Fruit fly (Drosophila melanogaster): ENCODE data around the gene CG15824.

The CG15824 gene

dm6 chr2L:841708-842107, 43.2 kb downstream of the CG15824 start (continued):
- TF ChIP-seq CG11696 (GFP tag; IDR thresholded peaks at IDR 0.05): peak; percentile 68
- no peak for TF ChIP-seq CG6791 (GFP tag; IDR thresholded peaks at IDR 0.05; ENCODE audit: partially characterized antibody)
- no peak for TF ChIP-seq gfzf (GFP tag; optimal IDR thresholded peaks at IDR 0.05)
- no peak for TF ChIP-seq inv (GFP tag; IDR thresholded peaks at IDR 0.05; ENCODE audit: partially characterized antibody)
- peak; percentile 82 for TF ChIP-seq Ada2b (GFP tag; IDR thresholded peaks at IDR 0.05)
- TF ChIP-seq gcm2 (GFP tag; optimal IDR thresholded peaks at IDR 0.05): peak; percentile 40
- TF ChIP-seq CoRest (tag; optimal IDR thresholded peaks at IDR 0.05): peak; percentile 69
- peak; percentile 90 for TF ChIP-seq CG12769 (tag; optimal IDR thresholded peaks at IDR 0.05)
- peak; percentile 68; the same call in 2 of the 3 replicates for TF ChIP-seq B-H1 (GFP tag; IDR thresholded peaks at IDR 0.05)
- TF ChIP-seq Oaz (GFP tag; IDR thresholded peaks at IDR 0.05): peak; percentile 73
- peak; percentile 76 for TF ChIP-seq sisA (GFP tag; IDR thresholded peaks at IDR 0.05)
- peak; percentile 70 for TF ChIP-seq CG12155 (GFP tag; optimal IDR thresholded peaks at IDR 0.05)
- TF ChIP-seq Dbx (GFP tag; IDR thresholded peaks at IDR 0.05): peak; percentile 93
- no peak for TF ChIP-seq TFAM (GFP tag; optimal IDR thresholded peaks at IDR 0.05)
- TF ChIP-seq CG31441 (GFP tag; IDR thresholded peaks at IDR 0.05): peak; percentile 47; the same call in 1 of the 2 replicates
- TF ChIP-seq CG10366 (GFP tag; IDR thresholded peaks at IDR 0.05): peak; percentile 82
- TF ChIP-seq ranshi (GFP tag; IDR thresholded peaks at IDR 0.05): peak; percentile 82
- TF ChIP-seq peb (GFP tag; IDR thresholded peaks at IDR 0.05): 0 out of 2 replicates have a peak, but pooled peaks have one; percentile 53
- TF ChIP-seq nom (GFP tag; optimal IDR thresholded peaks at IDR 0.05): peak; percentile 95
- peak; percentile 70 for TF ChIP-seq CG12391 (tag; optimal IDR thresholded peaks at IDR 0.05)
- TF ChIP-seq Bteb2 (GFP tag; optimal IDR thresholded peaks at IDR 0.05): peak; percentile 31
- peak; percentile 38 for TF ChIP-seq Myb (GFP tag; optimal IDR thresholded peaks at IDR 0.05)
- TF ChIP-seq Hr3 (GFP tag; optimal IDR thresholded peaks at IDR 0.05): peak; percentile 61
- no peak for TF ChIP-seq CG5180 (GFP tag; optimal IDR thresholded peaks at IDR 0.05)
- TF ChIP-seq CG8478 (optimal IDR thresholded peaks at IDR 0.05): no peak
- TF ChIP-seq Nf-YC (tag; optimal IDR thresholded peaks at IDR 0.05): peak; percentile 26
- TF ChIP-seq CG4617 (GFP tag; optimal IDR thresholded peaks at IDR 0.05; ENCODE audit: borderline replicate concordance): no peak
- TF ChIP-seq ash1 (GFP tag; optimal IDR thresholded peaks at IDR 0.05): no peak
- TF ChIP-seq D (optimal IDR thresholded peaks at IDR 0.05): no peak
- peak; percentile 6 for TF ChIP-seq D (GFP tag; optimal IDR thresholded peaks at IDR 0.05)
- TF ChIP-seq Dip3 (GFP tag; optimal IDR thresholded peaks at IDR 0.05): peak; percentile 83
- TF ChIP-seq kay (GFP tag; optimal IDR thresholded peaks at IDR 0.05): peak; percentile 66
- TF ChIP-seq crc (GFP tag; optimal IDR thresholded peaks at IDR 0.05): no peak
- TF ChIP-seq D19B (GFP tag; optimal IDR thresholded peaks at IDR 0.05): peak; percentile 44
- TF ChIP-seq CG16813 (GFP tag; IDR thresholded peaks at IDR 0.05; ENCODE audit: partially characterized antibody): no peak
- TF ChIP-seq crp (GFP tag; optimal IDR thresholded peaks at IDR 0.05): no peak
- peak; percentile 31; the same call in 1 of the 2 replicates for TF ChIP-seq Poxn (GFP tag; IDR thresholded peaks at IDR 0.05)
- TF ChIP-seq salm (tag; optimal IDR thresholded peaks at IDR 0.05): no peak
- no peak for TF ChIP-seq cato (GFP tag; optimal IDR thresholded peaks at IDR 0.05; ENCODE audit: borderline replicate concordance)
- TF ChIP-seq unpg (GFP tag; optimal IDR thresholded peaks at IDR 0.05): peak; percentile 69
- peak; percentile 76 for TF ChIP-seq CG7839 (tag; optimal IDR thresholded peaks at IDR 0.05)
- peak; percentile 24 for TF ChIP-seq Vsx1 (GFP tag; optimal IDR thresholded peaks at IDR 0.05)
- peak; percentile 52 for TF ChIP-seq CG1602 (GFP tag; optimal IDR thresholded peaks at IDR 0.05)
- no peak for TF ChIP-seq CG31365 (tag; optimal IDR thresholded peaks at IDR 0.05)
- peak; percentile 78 for TF ChIP-seq gem (tag; optimal IDR thresholded peaks at IDR 0.05)
- no peak for TF ChIP-seq sqz (GFP tag; optimal IDR thresholded peaks at IDR 0.05)
- peak; percentile 57; the same call in 1 of the 2 replicates for TF ChIP-seq Adf1 (GFP tag; IDR thresholded peaks at IDR 0.05)
- peak; percentile 75 for TF ChIP-seq pho (GFP tag; optimal IDR thresholded peaks at IDR 0.05)
- peak; percentile 59; the same call in 1 of the 3 replicates for TF ChIP-seq Optix (GFP tag; IDR thresholded peaks at IDR 0.05)
- peak; percentile 87 for TF ChIP-seq lmd (GFP tag; IDR thresholded peaks at IDR 0.05)
- TF ChIP-seq CG3163 (GFP tag; optimal IDR thresholded peaks at IDR 0.05): no peak
